Fruit fly (Drosophila melanogaster) S2 (cell line): Measurements from ENCODE around the gene Bgb.

ENCODE experiments used
- CG8478 ChIP-seq: fragments of >200 bp; optimal IDR thresholded peaks from 2 replicates; lab custom pipeline; 2018
- CTCF ChIP-seq, 2 experiments: fragments of >200 bp; optimal IDR thresholded peaks; 2 replicates each; lab custom pipeline; 2018

DNA sequence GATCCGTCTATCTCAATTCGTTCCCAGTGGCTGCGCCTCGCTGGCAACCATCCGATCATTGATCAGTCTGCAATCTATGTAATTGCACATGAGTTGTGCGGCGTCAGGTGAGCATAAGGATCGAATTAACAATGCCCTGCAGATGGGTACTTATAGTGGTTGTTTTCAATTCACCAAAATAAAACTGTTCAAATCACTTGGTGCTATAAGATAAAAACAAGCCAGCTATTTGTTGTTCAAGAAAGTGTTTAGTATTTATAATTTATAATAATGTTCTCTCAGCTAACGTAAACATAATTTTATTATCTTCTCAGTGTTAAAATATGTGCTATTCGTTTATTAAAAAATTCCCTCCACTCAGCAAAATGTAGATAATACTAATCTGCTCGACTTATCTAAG is 23.8 kb upstream of the Bgb start, which contains the start of gene CG12105:
- TF ChIP-seq CG8478 (lab: Kevin White, UChicago), result no peak
- TF ChIP-seq CTCF (optimal IDR thresholded peaks at IDR 0.05; lab: Kevin White, UChicago), result no peak
